Fruit fly (Drosophila melanogaster) Kc167 (cell line): ENCODE results near the gene muc.

Source experiments
- Sin3A ChIP-seq: fragments of >200 bp; optimal IDR thresholded peaks from 2 replicates; lab custom pipeline; 2018; ENCODE audit warnings: missing external identifiers
- psq ChIP-seq: fragments of >200 bp; optimal IDR thresholded peaks from 2 replicates; lab custom pipeline; 2017; ENCODE audit warnings: missing external identifiers
- ttk ChIP-seq: sonication (Bioruptor generic); optimal IDR thresholded peaks from 2 replicates; lab custom pipeline; 2017; ENCODE audit warnings: missing external identifiers

DNA sequence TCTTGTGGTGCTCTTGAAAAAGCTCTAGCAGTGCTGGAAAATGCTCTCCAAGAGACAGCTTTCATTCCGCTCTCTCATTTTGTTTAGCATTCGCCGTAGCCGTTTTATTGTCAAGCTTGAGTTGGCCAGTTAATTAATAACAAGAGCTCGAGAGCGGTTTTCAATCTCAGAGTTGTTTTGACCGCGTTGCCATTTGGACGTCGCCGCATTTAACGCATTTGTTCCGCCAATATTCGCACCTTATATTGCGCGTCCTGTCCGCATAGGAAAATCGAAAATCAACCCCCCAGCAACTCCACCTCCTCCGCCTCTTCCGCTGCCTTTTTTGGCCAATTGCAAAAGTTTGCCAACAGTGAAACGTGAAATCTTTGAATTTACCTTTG is 10.7 kb downstream of the muc start, which contains the start of gene CG5973:
- TF ChIP-seq psq (lab: Kevin White, UChicago) (no peak), ttk (no peak), Sin3A (no peak)
